Fruit fly (Drosophila melanogaster) whole organism, embryonic: ENCODE measurements around the gene tai.

Experiments used
- CG2199 ChIP-seq: fragments of 200-800 bp; sonication (Bioruptor generic); IDR thresholded peaks from 3 replicates; pipeline ENCODE4 v1.3.6; 2022; ENCODE audit warnings: missing biosample characterization, missing genetic modification characterization
- CG8478 ChIP-seq: fragments of >200 bp; optimal IDR thresholded peaks from 2 replicates; lab custom pipeline; 2018
- bowl ChIP-seq: fragments of 200-800 bp; sonication (Bioruptor generic); IDR thresholded peaks from 2 replicates; pipeline ENCODE4 v1.3.6; 2022; ENCODE audit warnings: missing biosample characterization, missing genetic modification characterization
- crc ChIP-seq: fragments of 200-800 bp; sonication (Bioruptor generic); optimal IDR thresholded peaks from 2 replicates; lab custom pipeline; 2016; ENCODE audit warnings: missing biosample characterization, missing genetic modification characterization

- TF ChIP-seq bowl (peak; percentile 73; the same call in 1 of the 2 replicates), crc (GFP tag; lab: Kevin White, UChicago) (no peak), CG2199 (GFP tag; lab: Robert Waterston, UW) (no peak), CG8478 (lab: Kevin White, UChicago) (no peak)
Measured at dm6 chr2L:9166399-9166980, at the start of gene tai, which contains the start of gene CG9586.
